Fruit fly (Drosophila melanogaster) whole organism, embryonic: ENCODE measurements around the gene CG32767.

Experiments
- CG10209 ChIP-seq: fragments of 200-800 bp; sonication (Bioruptor generic); optimal IDR thresholded peaks from 3 replicates; lab custom pipeline; 2017; ENCODE audit warnings: missing biosample characterization, mild to moderate bottlenecking, missing genetic modification characterization, missing genetic modification reagents
- CG10543 ChIP-seq: fragments of 200-800 bp; sonication (Bioruptor generic); optimal IDR thresholded peaks from 3 replicates; lab custom pipeline; 2017; ENCODE audit warnings: missing biosample characterization, mild to moderate bottlenecking, missing genetic modification characterization, moderate library complexity
- CG11560 ChIP-seq: fragments of 200-800 bp; sonication (Bioruptor generic); IDR thresholded peaks from 3 replicates; pipeline ENCODE4 v1.3.6; 2022; ENCODE audit warnings: missing biosample characterization, missing genetic modification characterization
- CG11695 ChIP-seq: fragments of 200-800 bp; sonication (Bioruptor generic); IDR thresholded peaks from 3 replicates; pipeline ENCODE4 v1.3.6; 2022; ENCODE audit warnings: missing biosample characterization, missing genetic modification characterization
- CG11696 ChIP-seq: fragments of 200-800 bp; sonication (Bioruptor generic); IDR thresholded peaks from 2 replicates; pipeline ENCODE4 v1.3.6; 2022; ENCODE audit warnings: missing biosample characterization, missing genetic modification characterization
- CG12744 ChIP-seq: fragments of 200-800 bp; sonication (Bioruptor generic); optimal IDR thresholded peaks from 2 replicates; lab custom pipeline; 2016; ENCODE audit warnings: missing biosample characterization, missing genetic modification characterization
- CG12769 ChIP-seq: fragments of 200-800 bp; sonication (Bioruptor generic); optimal IDR thresholded peaks from 2 replicates; lab custom pipeline; 2019; ENCODE audit warnings: missing biosample characterization, mild to moderate bottlenecking, missing genetic modification characterization, moderate library complexity
- CG13287 ChIP-seq: fragments of 200-800 bp; sonication (Bioruptor generic); IDR thresholded peaks from 2 replicates; pipeline ENCODE4 v1.3.6; 2022; ENCODE audit warnings: missing biosample characterization, missing genetic modification characterization; ENCODE audit not compliant: partially characterized antibody
- CG16815 ChIP-seq: fragments of 200-800 bp; sonication (Bioruptor generic); optimal IDR thresholded peaks from 3 replicates; lab custom pipeline; 2017; ENCODE audit warnings: missing biosample characterization, mild to moderate bottlenecking, missing genetic modification characterization
- CG3407 ChIP-seq: fragments of 200-800 bp; sonication (Bioruptor generic); optimal IDR thresholded peaks from 2 replicates; lab custom pipeline; 2018; ENCODE audit warnings: missing biosample characterization, mild to moderate bottlenecking, missing genetic modification characterization
- CG3847 ChIP-seq: fragments of 200-800 bp; sonication (Bioruptor generic); IDR thresholded peaks from 2 replicates; pipeline ENCODE4 v1.3.6; 2022; ENCODE audit warnings: missing biosample characterization, missing genetic modification characterization
- CG42726 ChIP-seq: fragments of 200-800 bp; sonication (Bioruptor generic); IDR thresholded peaks from 2 replicates; pipeline ENCODE4 v1.3.6; 2022; ENCODE audit warnings: missing biosample characterization, missing genetic modification characterization; ENCODE audit not compliant: partially characterized antibody
- CG5953 ChIP-seq: fragments of 200-800 bp; sonication (Bioruptor generic); IDR thresholded peaks from 2 replicates; pipeline ENCODE4 v1.3.6; 2022; ENCODE audit warnings: missing biosample characterization, missing genetic modification characterization
- CG6765 ChIP-seq: fragments of 200-800 bp; sonication (Bioruptor generic); optimal IDR thresholded peaks from 3 replicates; lab custom pipeline; 2017; ENCODE audit warnings: missing biosample characterization, mild to moderate bottlenecking, missing genetic modification characterization
- CG7271 ChIP-seq: fragments of 200-800 bp; sonication (Bioruptor generic); optimal IDR thresholded peaks from 2 replicates; lab custom pipeline; 2018; ENCODE audit warnings: missing biosample characterization, mild to moderate bottlenecking, missing genetic modification characterization, moderate library complexity
- CG7372 ChIP-seq: fragments of 200-800 bp; sonication (Bioruptor generic); IDR thresholded peaks from 2 replicates; pipeline ENCODE4 v1.3.6; 2022; ENCODE audit warnings: missing biosample characterization, missing genetic modification characterization
- CG7745 ChIP-seq: fragments of 200-800 bp; sonication (Bioruptor generic); optimal IDR thresholded peaks from 2 replicates; lab custom pipeline; 2018; ENCODE audit warnings: missing biosample characterization, mild to moderate bottlenecking, missing genetic modification characterization, moderate library complexity
- CG8765 ChIP-seq: fragments of 200-800 bp; sonication (Bioruptor generic); IDR thresholded peaks from 2 replicates; pipeline ENCODE4 v1.3.6; 2022; ENCODE audit warnings: missing biosample characterization, missing genetic modification characterization
- CG9876 ChIP-seq: fragments of 200-800 bp; sonication (Bioruptor generic); optimal IDR thresholded peaks from 2 replicates; lab custom pipeline; 2016; ENCODE audit warnings: missing biosample characterization, missing genetic modification characterization
- D19B ChIP-seq: fragments of 200-800 bp; sonication (Bioruptor generic); optimal IDR thresholded peaks from 2 replicates; lab custom pipeline; 2017; ENCODE audit warnings: missing biosample characterization, mild to moderate bottlenecking, missing genetic modification characterization
- Dbx ChIP-seq: fragments of 200-800 bp; sonication (Bioruptor generic); IDR thresholded peaks from 3 replicates; pipeline ENCODE4 v1.3.6; 2022; ENCODE audit warnings: missing biosample characterization, missing genetic modification characterization
- ERR ChIP-seq: fragments of 200-800 bp; sonication (Bioruptor generic); optimal IDR thresholded peaks from 2 replicates; lab custom pipeline; 2016; ENCODE audit warnings: missing biosample characterization, missing genetic modification characterization
- Eip74EF ChIP-seq, 2 experiments: fragments of 200-800 bp in 1 of 2; fragments of >200 bp in 1 of 2; sonication (Bioruptor generic) in 1 of 2; optimal IDR thresholded peaks; 2 replicates each; lab custom pipeline; 2017 to 2019; ENCODE audit warnings: missing biosample characterization in 2 of 2, missing genetic modification characterization in 2 of 2, mild to moderate bottlenecking in 1 of 2, moderate library complexity in 1 of 2
- Hr78 ChIP-seq, 2 experiments: fragments of 200-800 bp in 1 of 2; fragments of >200 bp in 1 of 2; sonication (Bioruptor generic) in 1 of 2; optimal IDR thresholded peaks; 2 replicates each; lab custom pipeline; 2017 to 2019; ENCODE audit warnings: missing biosample characterization in 2 of 2, missing genetic modification characterization in 2 of 2, mild to moderate bottlenecking in 1 of 2, moderate library complexity in 1 of 2
- Max ChIP-seq: fragments of 200-800 bp; sonication (Bioruptor generic); optimal IDR thresholded peaks from 2 replicates; lab custom pipeline; 2016; ENCODE audit warnings: missing biosample characterization, mild to moderate bottlenecking, missing genetic modification characterization
- Pdp1 ChIP-seq, 2 experiments: fragments of 200-800 bp; sonication (Bioruptor generic); optimal IDR thresholded peaks; 3 replicates each; lab custom pipeline; 2016; ENCODE audit warnings: missing biosample characterization in 2 of 2, missing genetic modification characterization in 2 of 2, mild to moderate bottlenecking in 1 of 2, moderate library complexity in 1 of 2
- Xrp1 ChIP-seq: fragments of 200-800 bp; sonication (Bioruptor generic); IDR thresholded peaks from 2 replicates; pipeline ENCODE4 v1.3.6; 2022; ENCODE audit warnings: missing biosample characterization, missing genetic modification characterization
- ac ChIP-seq: fragments of 200-800 bp; sonication (Bioruptor generic); optimal IDR thresholded peaks from 3 replicates; lab custom pipeline; 2017; ENCODE audit warnings: missing biosample characterization, mild to moderate bottlenecking, missing genetic modification characterization
- chif ChIP-seq, 2 experiments: fragments of 200-800 bp; sonication (Bioruptor generic); optimal IDR thresholded peaks; 3 replicates each; lab custom pipeline; 2016; ENCODE audit warnings: missing biosample characterization in 2 of 2, missing genetic modification characterization in 2 of 2
- ci ChIP-seq: fragments of 200-800 bp; sonication (Bioruptor generic); IDR thresholded peaks from 3 replicates; pipeline ENCODE4 v1.3.6; 2022; ENCODE audit warnings: missing biosample characterization, missing genetic modification characterization
- dan ChIP-seq: fragments of 200-800 bp; sonication (Bioruptor generic); IDR thresholded peaks from 2 replicates; pipeline ENCODE4 v1.3.6; 2022; ENCODE audit warnings: missing biosample characterization, missing genetic modification characterization
- exex ChIP-seq: fragments of 200-800 bp; sonication (Bioruptor generic); optimal IDR thresholded peaks from 4 replicates; lab custom pipeline; 2018; ENCODE audit warnings: missing biosample characterization, mild to moderate bottlenecking, missing genetic modification characterization, moderate library complexity
- grau ChIP-seq: fragments of 200-800 bp; optimal IDR thresholded peaks from 3 replicates; lab custom pipeline; 2019; ENCODE audit warnings: missing biosample characterization, mild to moderate bottlenecking, missing genetic modification characterization, moderate library complexity
- gt ChIP-seq: fragments of 200-800 bp; sonication (Bioruptor generic); IDR thresholded peaks from 2 replicates; pipeline ENCODE4 v1.3.6; 2022; ENCODE audit warnings: missing biosample characterization, missing genetic modification characterization
- hb ChIP-seq: fragments of 200-800 bp; sonication (Bioruptor generic); IDR thresholded peaks from 3 replicates; pipeline ENCODE4 v1.3.6; 2022; ENCODE audit warnings: missing biosample characterization, missing genetic modification characterization; ENCODE audit not compliant: partially characterized antibody
- ken ChIP-seq: fragments of 200-800 bp; sonication (Bioruptor generic); IDR thresholded peaks from 3 replicates; pipeline ENCODE4 v1.3.6; 2022; ENCODE audit warnings: missing biosample characterization, missing genetic modification characterization
- lab ChIP-seq: fragments of 200-800 bp; sonication (Bioruptor generic); optimal IDR thresholded peaks from 3 replicates; lab custom pipeline; 2017; ENCODE audit warnings: missing biosample characterization, missing genetic modification characterization, mild to moderate bottlenecking, moderate library complexity, missing genetic modification reagents
- lmd ChIP-seq: fragments of 200-800 bp; sonication (Bioruptor generic); IDR thresholded peaks from 2 replicates; pipeline ENCODE4 v1.3.6; 2022; ENCODE audit warnings: missing biosample characterization, missing genetic modification characterization
- lov ChIP-seq, 2 experiments: fragments of 200-800 bp in 1 of 2; fragments of >200 bp in 1 of 2; sonication (Bioruptor generic) in 1 of 2; IDR thresholded peaks in 1 of 2; optimal IDR thresholded peaks in 1 of 2; 2 replicates in 1 of 2; 3 replicates in 1 of 2; pipeline versions ENCODE4 v1.3.6 to Lab custom; 2017 to 2022; ENCODE audit warnings: missing biosample characterization in 1 of 2, missing genetic modification characterization in 1 of 2
- maf-S ChIP-seq: fragments of 200-800 bp; sonication (Bioruptor generic); optimal IDR thresholded peaks from 2 replicates; lab custom pipeline; 2016; ENCODE audit warnings: missing biosample characterization, missing genetic modification characterization
- pzg ChIP-seq: fragments of 200-800 bp; sonication (Bioruptor generic); optimal IDR thresholded peaks from 3 replicates; lab custom pipeline; 2018; ENCODE audit warnings: missing biosample characterization, mild to moderate bottlenecking, missing genetic modification characterization, moderate library complexity
- salm ChIP-seq: fragments of 200-800 bp; sonication (Bioruptor generic); optimal IDR thresholded peaks from 2 replicates; lab custom pipeline; 2018; ENCODE audit warnings: missing biosample characterization, mild to moderate bottlenecking, missing genetic modification characterization
- sens ChIP-seq: fragments of 200-800 bp; sonication (Bioruptor generic); peaks from one replicate; lab custom pipeline; 2016; ENCODE audit warnings: missing biosample characterization, missing genetic modification characterization
- slp2 ChIP-seq: fragments of 200-800 bp; sonication (Bioruptor generic); optimal IDR thresholded peaks from 2 replicates; lab custom pipeline; 2016; ENCODE audit warnings: missing biosample characterization, missing genetic modification characterization
- sna ChIP-seq: fragments of 200-800 bp; sonication (Bioruptor generic); IDR thresholded peaks from 2 replicates; pipeline ENCODE4 v1.3.6; 2022; ENCODE audit warnings: missing biosample characterization, missing genetic modification characterization; ENCODE audit not compliant: partially characterized antibody
- ssp ChIP-seq: fragments of 200-800 bp; sonication (Bioruptor generic); IDR thresholded peaks from 2 replicates; pipeline ENCODE4 v1.3.6; 2022; ENCODE audit warnings: missing biosample characterization, missing genetic modification characterization
- ttk ChIP-seq: fragments of 200-800 bp; sonication (Bioruptor generic); IDR thresholded peaks from 2 replicates; pipeline ENCODE4 v2.1.2; 2022; ENCODE audit warnings: missing biosample characterization, missing genetic modification characterization

The CG32767 gene

dm6 chrX:5086724-5087660 is 2.4 kb upstream of the CG32767 start (continued):
- TF ChIP-seq Max (peak; percentile 1), Pdp1 (GFP tag; optimal IDR thresholded peaks at IDR 0.05; lab: Kevin White, UChicago) (peak; percentile 55 to 59), CG3407 (GFP tag; lab: Kevin White, UChicago) (no peak), CG12769 (tag; lab: Kevin White, UChicago) (peak; percentile 47), CG12744 (GFP tag; lab: Kevin White, UChicago) (peak; percentile 3), Hr78 (GFP tag; optimal IDR thresholded peaks at IDR 0.05; lab: Kevin White, UChicago) (no peak), CG42726 (GFP tag; lab: Robert Waterston, UW) (no peak), slp2 (GFP tag; lab: Kevin White, UChicago) (peak; percentile 42), chif (GFP tag; optimal IDR thresholded peaks at IDR 0.05; lab: Kevin White, UChicago) (peak; percentile 35 to 46), CG9876 (peak; percentile 13), CG7271 (tag; lab: Kevin White, UChicago) (no peak), gt (GFP tag; lab: Robert Waterston, UW) (no peak), CG3847 (GFP tag; lab: Robert Waterston, UW) (peak; percentile 35; the same call in 1 of the 2 replicates), CG5953 (GFP tag; lab: Robert Waterston, UW) (no peak), CG6765 (GFP tag; lab: Kevin White, UChicago) (peak; percentile 29), ERR (GFP tag; lab: Kevin White, UChicago) (no peak), CG11695 (GFP tag; lab: Robert Waterston, UW) (0 out of 3 replicates have a peak, but pooled peaks have one; percentile 43), exex (tag; lab: Kevin White, UChicago) (no peak), CG7372 (GFP tag; lab: Robert Waterston, UW) (no peak), pzg (GFP tag; lab: Kevin White, UChicago) (no peak), CG8765 (GFP tag; lab: Robert Waterston, UW) (no peak), lov (optimal IDR thresholded peaks at IDR 0.05; lab: Kevin White, UChicago) (no peak), lov (GFP tag; IDR thresholded peaks at IDR 0.05; lab: Robert Waterston, UW) (no peak), lab (GFP tag; lab: Kevin White, UChicago) (peak; percentile 63), sna (GFP tag; lab: Robert Waterston, UW) (no peak; the same call in none of the 2 replicates), CG11696 (GFP tag; lab: Robert Waterston, UW) (no peak), grau (tag; lab: Kevin White, UChicago) (peak; percentile 67), ac (no peak), hb (no peak), sens (GFP tag; lab: Kevin White, UChicago) (peak; percentile 84), Xrp1 (GFP tag; lab: Robert Waterston, UW) (peak; percentile 46; the same call in 1 of the 2 replicates), ci (peak; percentile 62; the same call in 1 of the 3 replicates), CG7745 (tag; lab: Kevin White, UChicago) (no peak), D19B (GFP tag; lab: Kevin White, UChicago) (peak; percentile 37), CG13287 (GFP tag; lab: Robert Waterston, UW) (no peak), ttk (GFP tag; lab: Robert Waterston, UW) (no peak), CG10543 (GFP tag; lab: Kevin White, UChicago) (no peak), dan (no peak), CG10209 (GFP tag; lab: Kevin White, UChicago) (peak; percentile 70), ken (GFP tag; lab: Robert Waterston, UW) (no peak), Eip74EF (GFP tag; optimal IDR thresholded peaks at IDR 0.05; lab: Kevin White, UChicago) (peak in 1 of 2 experiments; percentile 37), salm (tag; lab: Kevin White, UChicago) (no peak), lmd (peak; percentile 48), CG11560 (tag; lab: Robert Waterston, UW) (no peak), maf-S (GFP tag; lab: Kevin White, UChicago) (no peak), Dbx (GFP tag; lab: Robert Waterston, UW) (peak; percentile 38; the same call in 1 of the 3 replicates), CG16815 (GFP tag; lab: Kevin White, UChicago) (peak; percentile 27), ssp (GFP tag; lab: Robert Waterston, UW) (no peak)
